Worm (Caenorhabditis elegans) whole organism, L1 larva: ENCODE results near the gene hsp-12.2.

ENCODE experiments used
- C16A3.4 ChIP-seq: fragments of 150-350 bp; optimal IDR thresholded peaks from 2 replicates; lab custom pipeline; 2014; ENCODE audit warnings: missing biosample characterization, missing genetic modification characterization
- lin-15B ChIP-seq: fragments of 150-350 bp; sonication (generic microtip); optimal IDR thresholded peaks from 3 replicates; lab custom pipeline; 2014; ENCODE audit warnings: missing biosample characterization, missing genetic modification characterization

DNA sequence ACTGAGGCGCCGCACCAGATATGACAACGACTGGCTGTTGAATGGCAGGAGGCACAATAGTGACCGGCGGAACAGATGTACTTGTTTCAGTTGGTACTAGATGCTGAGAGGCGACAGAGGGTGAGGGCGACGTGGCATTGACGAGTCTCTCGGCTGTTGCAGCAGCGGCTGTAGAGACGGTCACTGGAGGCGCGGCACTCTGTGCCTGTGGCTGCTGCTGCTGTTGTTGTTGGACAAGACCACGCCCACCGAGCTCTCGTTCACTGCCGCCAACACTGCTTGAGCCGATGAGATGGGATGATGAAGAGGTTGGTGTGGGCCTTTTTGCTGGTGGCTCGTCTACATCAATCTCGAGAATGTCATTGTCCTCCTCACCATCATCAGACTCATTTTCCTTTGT is 20.7 kb upstream of the hsp-12.2 start:
- TF ChIP-seq lin-15B (tag; lab: Kevin White, UChicago) (no peak), C16A3.4 (tag; lab: Kevin White, UChicago) (no peak)
